Worm (Caenorhabditis elegans) whole organism, midembryonic: ENCODE data around the gene M03F4.6.

ENCODE experiments used
- T22C8.4 ChIP-seq: fragments of 200-800 bp; sonication (Bioruptor generic); IDR thresholded peaks from 2 replicates; pipeline ENCODE4 v1.3.6; 2022; ENCODE audit warnings: missing genetic modification characterization, missing compliant biosample characterization
- cog-1 ChIP-seq: sonication (generic microtip); optimal IDR thresholded peaks from 2 replicates; lab custom pipeline; 2016; ENCODE audit warnings: missing genetic modification characterization, missing compliant biosample characterization
- flt-1 ChIP-seq: fragments of 200-800 bp; sonication (Bioruptor generic); IDR thresholded peaks from 2 replicates; pipeline ENCODE4 v1.3.6; 2022; ENCODE audit warnings: missing genetic modification characterization, missing compliant biosample characterization
- ref-1 ChIP-seq: fragments of 200-800 bp; sonication (Bioruptor generic); conservative IDR thresholded peaks from 2 replicates; pipeline ENCODE4 v1.3.6; 2022; ENCODE audit warnings: missing genetic modification reagents, missing genetic modification characterization, missing compliant biosample characterization
- tab-1 ChIP-seq: fragments of 200-800 bp; sonication (Bioruptor generic); IDR thresholded peaks from 2 replicates; pipeline ENCODE4 v1.3.6; 2022; ENCODE audit warnings: missing genetic modification characterization, missing compliant biosample characterization
- ztf-29 ChIP-seq: fragments of 200-800 bp; sonication (Bioruptor generic); IDR thresholded peaks from 2 replicates; pipeline ENCODE4 v1.3.6; 2022; ENCODE audit warnings: missing genetic modification reagents, missing genetic modification characterization, missing compliant biosample characterization

DNA sequence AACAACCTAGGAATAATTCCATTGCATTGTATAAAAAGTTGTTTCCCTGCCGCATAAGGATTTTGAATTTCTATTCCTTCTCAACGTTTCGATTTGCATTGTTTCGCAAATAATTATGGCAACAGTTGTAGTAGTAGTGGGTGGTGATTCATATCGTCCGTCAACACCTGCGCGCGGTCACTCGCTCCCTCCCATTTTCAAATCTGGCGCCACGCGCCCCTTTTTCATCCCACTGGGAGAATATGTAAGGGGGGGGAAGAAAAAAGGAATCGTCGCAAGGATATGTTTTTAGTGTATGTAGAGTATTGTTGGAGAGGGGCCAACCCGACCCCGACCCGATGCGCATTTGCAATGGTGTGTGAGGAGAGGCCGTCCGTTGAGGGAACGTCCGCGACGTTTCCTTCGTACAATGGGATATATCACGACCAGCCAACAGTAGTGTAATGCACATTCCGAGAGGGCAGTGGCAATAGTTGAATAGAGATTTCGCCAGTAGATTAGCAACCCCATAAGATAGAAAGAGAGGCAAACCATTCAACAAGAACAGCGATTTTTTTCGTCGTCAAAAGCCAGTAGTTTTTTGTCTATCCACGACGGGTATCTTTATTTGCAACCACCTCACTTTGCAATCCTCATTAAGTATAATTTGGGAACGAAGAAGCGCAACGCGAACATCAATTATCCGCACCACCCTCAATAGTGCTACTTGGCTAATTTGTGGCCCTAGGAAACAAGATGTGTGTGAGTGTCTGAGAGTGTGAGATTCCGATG lies 8.0 kb downstream of the M03F4.6 start:
- TF ChIP-seq flt-1 (GFP tag; lab: Robert Waterston, UW): peak; percentile 80
- TF ChIP-seq ztf-29 (GFP tag; lab: Robert Waterston, UW): no peak
- TF ChIP-seq tab-1 (GFP tag; lab: Robert Waterston, UW): no peak
- 0 out of 2 replicates have a peak, but pooled peaks have one; percentile 31 for TF ChIP-seq T22C8.4 (GFP tag; lab: Robert Waterston, UW)
- no peak for TF ChIP-seq cog-1
- TF ChIP-seq ref-1 (GFP tag; lab: Robert Waterston, UW): peak; percentile 57
